Worm (Caenorhabditis elegans): ENCODE data around the gene flp-21.

flp-21 gene

DNA sequence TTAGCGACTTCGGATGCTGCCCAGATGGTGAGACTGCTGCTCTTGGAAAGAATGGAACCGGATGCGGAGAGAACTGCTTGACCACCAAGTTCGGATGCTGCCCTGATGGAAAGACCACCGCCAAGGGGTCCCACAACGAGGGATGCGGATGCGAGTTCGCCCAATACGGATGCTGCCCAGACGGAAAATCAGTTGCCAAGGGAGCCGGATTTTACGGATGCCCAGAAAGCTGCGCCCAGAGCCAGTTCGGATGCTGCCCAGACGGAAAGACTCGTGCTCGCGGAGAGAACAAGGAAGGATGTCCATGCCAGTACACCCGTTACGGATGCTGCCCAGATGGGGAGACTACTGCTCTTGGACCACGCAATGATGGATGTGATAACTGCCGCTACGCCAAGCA, 37.8 kb downstream of the flp-21 start:
- no peak for TF ChIP-seq madf-6 (GFP tag; IDR thresholded peaks at IDR 0.05)
- TF ChIP-seq C17E4.6 (GFP tag; IDR thresholded peaks at IDR 0.05): no peak
- no peak for TF ChIP-seq bed-2 (GFP tag; IDR thresholded peaks at IDR 0.05)
- no peak for TF ChIP-seq F49E8.2 (tag; optimal IDR thresholded peaks at IDR 0.05; ENCODE audit: insufficient read depth)
- 0 out of 2 replicates have a peak, but pooled peaks have one; percentile 29 for TF ChIP-seq F37B4.10 (GFP tag; IDR thresholded peaks at IDR 0.05)
- TF ChIP-seq tbx-9 (tag; optimal IDR thresholded peaks at IDR 0.05; ENCODE audit: borderline replicate concordance): no peak
- no peak for TF ChIP-seq sdz-38 (tag; optimal IDR thresholded peaks at IDR 0.05)
- no peak for TF ChIP-seq xnd-1 (tag; optimal IDR thresholded peaks at IDR 0.05)
- 0 out of 2 replicates have a peak, but pooled peaks have one; percentile 24 for TF ChIP-seq dox-1 (GFP tag; IDR thresholded peaks at IDR 0.05)
- no peak for TF ChIP-seq mxl-1 (tag; optimal IDR thresholded peaks at IDR 0.05)
- no peak for TF ChIP-seq B0336.3 (GFP tag; IDR thresholded peaks at IDR 0.05)
- no peak for TF ChIP-seq ztf-25 (GFP tag; IDR thresholded peaks at IDR 0.05)
- TF ChIP-seq ztf-28 (GFP tag; IDR thresholded peaks at IDR 0.05): 0 out of 2 replicates have a peak, but pooled peaks have one; percentile 19
- TF ChIP-seq lin-35 (GFP tag; optimal IDR thresholded peaks at IDR 0.05): no peak
- no peak for TF ChIP-seq ceh-79 (tag; optimal IDR thresholded peaks at IDR 0.05)
- no peak for TF ChIP-seq F55B11.4 (tag; optimal IDR thresholded peaks at IDR 0.05; ENCODE audit: borderline replicate concordance, insufficient read depth)
- no peak for TF ChIP-seq Y79H2A.3 (GFP tag; conservative IDR thresholded peaks at IDR 0.05)
- no peak for TF ChIP-seq ztf-3 (GFP tag; optimal IDR thresholded peaks at IDR 0.05)
- no peak for TF ChIP-seq ceh-58 (GFP tag; IDR thresholded peaks at IDR 0.05)
- TF ChIP-seq somi-1 (GFP tag; optimal IDR thresholded peaks at IDR 0.05): no peak
- TF ChIP-seq B0035.1 (tag; optimal IDR thresholded peaks at IDR 0.05): no peak
- TF ChIP-seq zfh-2 (GFP tag; conservative IDR thresholded peaks at IDR 0.05): peak; percentile 84
- TF ChIP-seq nhr-27 (tag; optimal IDR thresholded peaks at IDR 0.05): no peak
- no peak for TF ChIP-seq T07F8.4 (tag; optimal IDR thresholded peaks at IDR 0.05)
- no peak for TF ChIP-seq snpc-1.1 (tag; optimal IDR thresholded peaks at IDR 0.05; ENCODE audit: insufficient read depth)
- TF ChIP-seq ztf-18 (tag; optimal IDR thresholded peaks at IDR 0.05): no peak
- no peak for TF ChIP-seq tlf-1 (GFP tag; optimal IDR thresholded peaks at IDR 0.05)
- TF ChIP-seq dpff-1 (tag; optimal IDR thresholded peaks at IDR 0.05): no peak
- TF ChIP-seq D2030.7 (GFP tag; IDR thresholded peaks at IDR 0.05): no peak
- no peak for TF ChIP-seq hmg-1.2 (GFP tag; IDR thresholded peaks at IDR 0.05)
- no peak for TF ChIP-seq lir-1 (GFP tag; conservative IDR thresholded peaks at IDR 0.05)
- no peak for TF ChIP-seq pbrm-1 (GFP tag; IDR thresholded peaks at IDR 0.05)
- no peak for TF ChIP-seq madf-8 (GFP tag; conservative IDR thresholded peaks at IDR 0.05)

DNA sequence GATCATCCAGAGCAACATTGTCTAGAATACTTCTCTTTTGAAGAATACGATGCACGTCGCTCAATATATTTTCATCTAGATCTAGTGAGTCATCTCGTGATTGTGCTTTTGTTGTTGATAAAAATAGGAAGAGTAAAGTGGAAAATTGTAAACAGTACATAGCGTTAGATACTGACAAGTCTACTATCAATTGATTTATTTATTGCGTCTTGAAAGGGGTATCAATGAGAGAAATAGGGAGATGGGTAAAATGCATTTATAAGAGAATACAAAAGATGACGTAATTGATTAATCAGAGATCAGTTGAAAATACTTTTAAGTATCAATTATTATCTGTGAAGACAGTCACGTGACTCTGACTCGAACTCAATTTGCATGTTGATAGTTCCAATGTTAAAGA, 43.7 kb downstream of the flp-21 start, which contains the start of gene txt-5:
Gene txt-5, minus strand, starts transcription at position 224 of the 400 bp plus-strand sequence.
- TF ChIP-seq F52B5.7 (tag; optimal IDR thresholded peaks at IDR 0.05): no peak

DNA sequence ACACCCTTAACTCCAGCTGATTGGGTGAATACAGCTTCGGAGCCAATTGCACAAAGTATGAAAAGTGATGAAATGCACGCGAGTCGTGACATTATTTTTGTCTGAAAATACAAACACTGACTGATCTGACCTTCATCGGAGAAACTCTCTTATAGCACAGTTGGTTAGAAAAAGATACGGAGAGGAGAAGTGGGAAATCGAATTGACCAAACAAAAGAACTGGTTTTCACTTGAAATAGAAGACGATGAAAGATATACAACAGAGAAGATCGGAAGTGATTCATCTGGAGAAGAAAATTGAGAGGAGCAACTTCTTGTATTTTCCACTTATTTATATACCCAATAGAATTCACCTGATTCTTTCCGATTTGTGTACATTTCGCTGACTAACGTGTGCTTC, 44.6 kb downstream of the flp-21 start, which contains the start of gene ttr-33:
Gene ttr-33, minus strand, starts transcription at position 101 of the 400 bp plus-strand sequence.
- TF ChIP-seq ceh-27 (GFP tag; optimal IDR thresholded peaks at IDR 0.05) (no peak), lir-1 (GFP tag; conservative IDR thresholded peaks at IDR 0.05) (no peak), pha-4 (tag; optimal IDR thresholded peaks at IDR 0.05) (no peak), B0261.1 (tag; optimal IDR thresholded peaks at IDR 0.05) (no peak), mcd-1 (GFP tag; IDR thresholded peaks at IDR 0.05) (no peak), nhr-80 (tag; optimal IDR thresholded peaks at IDR 0.05) (no peak), hlh-12 (tag; optimal IDR thresholded peaks at IDR 0.05) (no peak), chd-7 (tag; optimal IDR thresholded peaks at IDR 0.05) (no peak), Y67H2A.10 (GFP tag; conservative IDR thresholded peaks at IDR 0.05) (no peak), nhr-90 (tag; optimal IDR thresholded peaks at IDR 0.05) (no peak), F57A8.1 (GFP tag; optimal IDR thresholded peaks at IDR 0.05) (no peak), ceh-100 (GFP tag; IDR thresholded peaks at IDR 0.05) (no peak), F57C9.4 (tag; optimal IDR thresholded peaks at IDR 0.05) (no peak), madf-6 (GFP tag; IDR thresholded peaks at IDR 0.05) (no peak), rec-8 (tag; optimal IDR thresholded peaks at IDR 0.05) (no peak), nhr-27 (tag; optimal IDR thresholded peaks at IDR 0.05) (no peak), ets-4 (GFP tag; optimal IDR thresholded peaks at IDR 0.05) (no peak), bed-2 (GFP tag; IDR thresholded peaks at IDR 0.05) (no peak)

All from whole organism, young adult.